Worm (Caenorhabditis elegans) whole organism, early embryonic: ENCODE data around the gene irg-6.

Experiments used
- aly-1 ChIP-seq: sonication (generic microtip); optimal IDR thresholded peaks from 2 replicates; lab custom pipeline; 2016; ENCODE audit warnings: missing genetic modification characterization, missing compliant biosample characterization
- ama-1 ChIP-seq: fragments of 150-350 bp; optimal IDR thresholded peaks from 2 replicates; lab custom pipeline; 2014
- ceh-36 ChIP-seq: sonication (generic microtip); optimal IDR thresholded peaks from 2 replicates; lab custom pipeline; 2016; ENCODE audit warnings: missing genetic modification characterization, inconsistent platforms, missing compliant biosample characterization
- hmg-4 ChIP-seq: fragments of 200-800 bp; sonication (Bioruptor generic); optimal IDR thresholded peaks from 2 replicates; lab custom pipeline; 2018; ENCODE audit warnings: mild to moderate bottlenecking, missing genetic modification characterization, missing compliant biosample characterization
- pes-1 ChIP-seq: fragments of 200-800 bp; sonication (Bioruptor generic); IDR thresholded peaks from 2 replicates; pipeline ENCODE4 v1.3.6; 2022; ENCODE audit warnings: missing genetic modification reagents, missing genetic modification characterization, missing compliant biosample characterization
- scrt-1 ChIP-seq: fragments of 200-800 bp; sonication (Bioruptor generic); IDR thresholded peaks from 2 replicates; pipeline ENCODE4 v1.3.6; 2022; ENCODE audit warnings: missing genetic modification characterization, missing compliant biosample characterization
- tbx-11 ChIP-seq: fragments of 200-800 bp; sonication (Bioruptor generic); IDR thresholded peaks from 2 replicates; pipeline ENCODE4 v1.3.6; 2022; ENCODE audit warnings: missing genetic modification characterization, missing compliant biosample characterization
- tra-4 ChIP-seq: sonication (generic microtip); optimal IDR thresholded peaks from 2 replicates; lab custom pipeline; 2017; ENCODE audit warnings: missing genetic modification characterization, missing compliant biosample characterization

DNA sequence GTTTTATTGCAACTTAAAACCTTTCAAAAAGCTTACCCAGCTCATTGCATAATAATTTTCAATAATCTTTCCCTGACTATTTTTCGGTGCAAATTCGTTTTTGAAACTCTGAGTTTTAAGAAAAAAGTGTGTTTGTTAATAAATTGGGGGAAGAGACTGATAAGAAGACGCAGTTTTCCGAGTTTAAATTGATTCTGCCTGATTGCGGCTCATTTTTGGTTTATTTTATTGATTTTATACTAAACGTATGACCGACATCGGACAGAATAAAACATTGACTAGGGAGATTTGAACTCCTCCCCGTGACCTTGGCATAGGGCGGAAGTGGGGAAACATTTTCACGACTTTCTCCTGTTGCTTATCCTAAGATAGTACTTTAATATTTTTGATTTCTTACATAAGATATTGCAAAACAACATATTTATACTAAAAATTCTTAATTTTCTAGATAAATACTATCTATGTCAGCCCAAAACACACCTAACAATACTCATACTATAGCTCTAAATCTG is 18.3 kb downstream of the irg-6 start, which contains the start of gene K08D8.7:
- TF ChIP-seq pes-1 (GFP tag; lab: Robert Waterston, UW) (no peak), ama-1 (lab: Kevin White, UChicago) (no peak), tbx-11 (GFP tag; lab: Robert Waterston, UW) (no peak), scrt-1 (GFP tag; lab: Robert Waterston, UW) (no peak), aly-1 (tag; lab: Kevin White, UChicago) (no peak), tra-4 (tag; lab: Kevin White, UChicago) (no peak), ceh-36 (tag; lab: Kevin White, UChicago) (no peak), hmg-4 (GFP tag; lab: Kevin White, UChicago) (no peak)
